Fruit fly (Drosophila melanogaster): ENCODE data around the gene CG3285.

- TF ChIP-seq psq (optimal IDR thresholded peaks at IDR 0.05): no peak
- TF ChIP-seq pan (optimal IDR thresholded peaks at IDR 0.05): peak; percentile 57
- no peak for TF ChIP-seq EcR (GFP tag; optimal IDR thresholded peaks at IDR 0.05)
- no peak for TF ChIP-seq CG8478 (optimal IDR thresholded peaks at IDR 0.05)
- TF ChIP-seq usp (GFP tag; optimal IDR thresholded peaks at IDR 0.05): no peak
Observed at dm6 chr2L:3338566-3339215, 8.0 kb downstream of the CG3285 start.

Data from whole organism.